Fruit fly (Drosophila melanogaster) whole organism, embryonic: ENCODE results near the gene CG32573.
A peak's percentile ranks its signal among the peaks of the same experiment; 100 is the strongest.

Experiments
- CG10147 ChIP-seq: fragments of 200-800 bp; sonication (Bioruptor generic); optimal IDR thresholded peaks from 2 replicates; lab custom pipeline; 2019; ENCODE audit warnings: missing biosample characterization, mild to moderate bottlenecking, missing genetic modification characterization, moderate library complexity
- CG10321 ChIP-seq: fragments of 200-800 bp; sonication (Bioruptor generic); IDR thresholded peaks from 2 replicates; pipeline ENCODE4 v1.3.6; 2022; ENCODE audit warnings: missing biosample characterization, missing genetic modification characterization
- CG12071 ChIP-seq: fragments of 200-800 bp; sonication (Bioruptor generic); optimal IDR thresholded peaks from 3 replicates; lab custom pipeline; 2018; ENCODE audit warnings: missing biosample characterization, mild to moderate bottlenecking, missing genetic modification characterization
- CG12219 ChIP-seq: fragments of 200-800 bp; sonication (Bioruptor generic); optimal IDR thresholded peaks from 3 replicates; lab custom pipeline; 2018; ENCODE audit warnings: missing biosample characterization, mild to moderate bottlenecking, missing genetic modification characterization
- CG14441 ChIP-seq: fragments of 200-800 bp; sonication (Bioruptor generic); IDR thresholded peaks from 2 replicates; pipeline ENCODE4 v1.3.6; 2022; ENCODE audit warnings: missing biosample characterization, missing genetic modification characterization
- CG14667 ChIP-seq: fragments of 200-800 bp; sonication (Bioruptor generic); IDR thresholded peaks from 2 replicates; pipeline ENCODE4 v1.3.6; 2022; ENCODE audit warnings: missing biosample characterization, missing genetic modification characterization
- CG15514 ChIP-seq: fragments of 200-800 bp; sonication (Bioruptor generic); optimal IDR thresholded peaks from 3 replicates; lab custom pipeline; 2017; ENCODE audit warnings: missing biosample characterization, missing genetic modification characterization, mild to moderate bottlenecking, moderate library complexity, missing genetic modification reagents
- CG17186 ChIP-seq: fragments of 200-800 bp; sonication (Bioruptor generic); optimal IDR thresholded peaks from 3 replicates; lab custom pipeline; 2017; ENCODE audit warnings: missing biosample characterization, missing genetic modification reagents, missing genetic modification characterization
- CG30020 ChIP-seq: fragments of 200-800 bp; optimal IDR thresholded peaks from 2 replicates; lab custom pipeline; 2019; ENCODE audit warnings: missing biosample characterization, mild to moderate bottlenecking, missing genetic modification characterization, moderate library complexity
- CG32532 ChIP-seq: fragments of 200-800 bp; sonication (Bioruptor generic); IDR thresholded peaks from 2 replicates; pipeline ENCODE4 v1.3.6; 2022; ENCODE audit warnings: missing biosample characterization, missing genetic modification characterization
- CG4424 ChIP-seq: fragments of 200-800 bp; sonication (Bioruptor generic); optimal IDR thresholded peaks from 3 replicates; lab custom pipeline; 2016; ENCODE audit warnings: missing biosample characterization, missing genetic modification characterization
- CG4617 ChIP-seq: fragments of 200-800 bp; sonication (Bioruptor generic); optimal IDR thresholded peaks from 3 replicates; lab custom pipeline; 2016; ENCODE audit warnings: missing biosample characterization, missing genetic modification characterization, borderline replicate concordance
- CG6791 ChIP-seq: fragments of 200-800 bp; sonication (Bioruptor generic); IDR thresholded peaks from 3 replicates; pipeline ENCODE4 v1.3.6; 2022; ENCODE audit warnings: missing biosample characterization, missing genetic modification characterization; ENCODE audit not compliant: partially characterized antibody
- CG8290 ChIP-seq, 3 experiments: fragments of 200-800 bp; sonication (Bioruptor generic); optimal IDR thresholded peaks; 2 replicates each; lab custom pipeline; 2016 to 2019; ENCODE audit warnings: missing biosample characterization in 3 of 3, missing genetic modification characterization in 3 of 3, mild to moderate bottlenecking in 2 of 3, moderate library complexity in 1 of 3
- CTCF ChIP-seq: fragments of 200-800 bp; sonication (Bioruptor generic); optimal IDR thresholded peaks from 2 replicates; lab custom pipeline; 2017; ENCODE audit warnings: missing biosample characterization, mild to moderate bottlenecking, missing genetic modification characterization, moderate library complexity
- Dref ChIP-seq: fragments of 200-800 bp; sonication (Bioruptor generic); IDR thresholded peaks from 2 replicates; pipeline ENCODE4 v1.3.6; 2022; ENCODE audit warnings: missing biosample characterization, missing genetic modification characterization
- Drgx ChIP-seq: fragments of 200-800 bp; sonication (Bioruptor generic); IDR thresholded peaks from 2 replicates; pipeline ENCODE4 v1.3.6; 2022; ENCODE audit warnings: missing biosample characterization, missing genetic modification characterization
- Ets65A ChIP-seq: fragments of 200-800 bp; sonication (Bioruptor generic); peaks from one replicate; lab custom pipeline; 2016; ENCODE audit warnings: missing biosample characterization, missing genetic modification characterization
- Myb ChIP-seq: fragments of 200-800 bp; sonication (Bioruptor generic); optimal IDR thresholded peaks from 2 replicates; lab custom pipeline; 2016; ENCODE audit warnings: missing biosample characterization, missing genetic modification characterization
- Rfx ChIP-seq: fragments of 200-800 bp; sonication (Bioruptor generic); IDR thresholded peaks from 2 replicates; pipeline ENCODE4 v1.3.6; 2022; ENCODE audit warnings: missing biosample characterization, missing genetic modification characterization
- YL-1 ChIP-seq: fragments of 200-800 bp; sonication (Bioruptor generic); optimal IDR thresholded peaks from 3 replicates; lab custom pipeline; 2017; ENCODE audit warnings: missing biosample characterization, mild to moderate bottlenecking, missing genetic modification characterization
- dan ChIP-seq: fragments of 200-800 bp; sonication (Bioruptor generic); IDR thresholded peaks from 2 replicates; pipeline ENCODE4 v1.3.6; 2022; ENCODE audit warnings: missing biosample characterization, missing genetic modification characterization
- exex ChIP-seq: fragments of 200-800 bp; sonication (Bioruptor generic); optimal IDR thresholded peaks from 4 replicates; lab custom pipeline; 2018; ENCODE audit warnings: missing biosample characterization, mild to moderate bottlenecking, missing genetic modification characterization, moderate library complexity
- gro ChIP-seq: fragments of 200-800 bp; sonication (Bioruptor generic); optimal IDR thresholded peaks from 2 replicates; lab custom pipeline; 2016; ENCODE audit warnings: missing biosample characterization, missing genetic modification characterization
- her ChIP-seq: fragments of 200-800 bp; sonication (Bioruptor generic); optimal IDR thresholded peaks from 2 replicates; lab custom pipeline; 2016; ENCODE audit warnings: missing biosample characterization, missing genetic modification characterization
- kah ChIP-seq: fragments of 200-800 bp; sonication (Bioruptor generic); optimal IDR thresholded peaks from 2 replicates; lab custom pipeline; 2018; ENCODE audit warnings: missing biosample characterization, mild to moderate bottlenecking, missing genetic modification characterization
- kay ChIP-seq: fragments of 200-800 bp; sonication (Bioruptor generic); optimal IDR thresholded peaks from 2 replicates; lab custom pipeline; 2016; ENCODE audit warnings: missing biosample characterization, missing genetic modification characterization
- ken ChIP-seq: fragments of 200-800 bp; sonication (Bioruptor generic); IDR thresholded peaks from 3 replicates; pipeline ENCODE4 v1.3.6; 2022; ENCODE audit warnings: missing biosample characterization, missing genetic modification characterization
- lbe ChIP-seq: fragments of 200-800 bp; sonication (Bioruptor generic); optimal IDR thresholded peaks from 2 replicates; lab custom pipeline; 2016; ENCODE audit warnings: missing biosample characterization, mild to moderate bottlenecking, missing genetic modification characterization
- lola ChIP-seq, 3 experiments: fragments of >200 bp in 2 of 3; fragments of 200-800 bp in 1 of 3; sonication (Bioruptor generic) in 1 of 3; optimal IDR thresholded peaks; 2 replicates each; lab custom pipeline; 2017 to 2019; ENCODE audit warnings: missing biosample characterization in 3 of 3, missing genetic modification characterization in 3 of 3, mild to moderate bottlenecking in 1 of 3, moderate library complexity in 1 of 3
- mam ChIP-seq: fragments of 200-800 bp; sonication (Bioruptor generic); optimal IDR thresholded peaks from 3 replicates; lab custom pipeline; 2016; ENCODE audit warnings: missing biosample characterization, missing genetic modification characterization
- nau ChIP-seq: fragments of 200-800 bp; sonication (Bioruptor generic); optimal IDR thresholded peaks from 3 replicates; lab custom pipeline; 2017; ENCODE audit warnings: missing biosample characterization, mild to moderate bottlenecking, missing genetic modification characterization, missing genetic modification reagents
- oc ChIP-seq: fragments of 200-800 bp; sonication (Bioruptor generic); optimal IDR thresholded peaks from 2 replicates; lab custom pipeline; 2018; ENCODE audit warnings: missing biosample characterization, mild to moderate bottlenecking, missing genetic modification characterization, moderate library complexity
- prd ChIP-seq, 3 experiments: fragments of >200 bp in 2 of 3; fragments of 200-800 bp in 1 of 3; sonication (Bioruptor generic) in 1 of 3; optimal IDR thresholded peaks in 2 of 3; IDR thresholded peaks in 1 of 3; 2 replicates in 2 of 3; 3 replicates in 1 of 3; pipeline versions ENCODE4 v1.3.6 to Lab custom; 2017 to 2022; ENCODE audit warnings: missing biosample characterization in 1 of 3, missing genetic modification characterization in 1 of 3
- stc ChIP-seq: fragments of 200-800 bp; sonication (Bioruptor generic); IDR thresholded peaks from 2 replicates; pipeline ENCODE4 v1.3.6; 2022; ENCODE audit warnings: missing biosample characterization, missing genetic modification characterization
- stwl ChIP-seq: fragments of 200-800 bp; sonication (Bioruptor generic); optimal IDR thresholded peaks from 3 replicates; lab custom pipeline; 2018; ENCODE audit warnings: missing biosample characterization, mild to moderate bottlenecking, missing genetic modification characterization, moderate library complexity
- unc-4 ChIP-seq: fragments of 200-800 bp; sonication (Bioruptor generic); IDR thresholded peaks from 2 replicates; pipeline ENCODE4 v1.3.6; 2022; ENCODE audit warnings: missing biosample characterization, missing genetic modification characterization; ENCODE audit not compliant: partially characterized antibody
- zen2 ChIP-seq: fragments of 200-800 bp; sonication (Bioruptor generic); IDR thresholded peaks from 3 replicates; pipeline ENCODE4 v1.3.6; 2022; ENCODE audit warnings: missing biosample characterization, missing genetic modification characterization; ENCODE audit not compliant: partially characterized antibody

The CG32573 gene

dm6 chrX:16637106-16637590, 14.0 kb upstream of the CG32573 start, which contains the start of gene Rok (continued):
- TF ChIP-seq nau (no peak), Rfx (peak; percentile 26; the same call in 1 of the 2 replicates), CG12219 (GFP tag; lab: Kevin White, UChicago) (no peak), prd (optimal IDR thresholded peaks at IDR 0.05; lab: Kevin White, UChicago) (no peak), prd (GFP tag; IDR thresholded peaks at IDR 0.05; lab: Robert Waterston, UW) (peak; percentile 3; the same call in 1 of the 3 replicates), oc (no peak), CG17186 (GFP tag; lab: Kevin White, UChicago) (peak; percentile 46), zen2 (peak; percentile 61; the same call in 2 of the 3 replicates), Drgx (GFP tag; lab: Robert Waterston, UW) (no peak), kah (GFP tag; lab: Kevin White, UChicago) (peak; percentile 3), CG10321 (GFP tag; lab: Robert Waterston, UW) (no peak), CG4617 (GFP tag; lab: Kevin White, UChicago) (peak; percentile 38), unc-4 (peak; percentile 74), dan (GFP tag; lab: Robert Waterston, UW) (no peak), CG6791 (GFP tag; lab: Robert Waterston, UW) (peak; percentile 87), CG8290 (GFP tag; optimal IDR thresholded peaks at IDR 0.05; lab: Kevin White, UChicago) (no peak), CG8290 (tag; optimal IDR thresholded peaks at IDR 0.05; lab: Kevin White, UChicago) (peak in 1 of 2 experiments; percentile 38), kay (GFP tag; lab: Kevin White, UChicago) (no peak), CG14441 (peak; percentile 7; the same call in 1 of the 2 replicates), stc (peak; percentile 17; the same call in 1 of the 2 replicates), Myb (GFP tag; lab: Kevin White, UChicago) (peak; percentile 16), lola (GFP tag; optimal IDR thresholded peaks at IDR 0.05; lab: Kevin White, UChicago) (no peak), CG12071 (GFP tag; lab: Kevin White, UChicago) (no peak), CG4424 (GFP tag; lab: Kevin White, UChicago) (no peak), CG15514 (GFP tag; lab: Kevin White, UChicago) (no peak), ken (GFP tag; lab: Robert Waterston, UW) (no peak), YL-1 (peak; percentile 6), gro (GFP tag; lab: Kevin White, UChicago) (no peak), stwl (tag; lab: Kevin White, UChicago) (peak; percentile 27), CG14667 (GFP tag; lab: Robert Waterston, UW) (no peak), CG32532 (GFP tag; lab: Robert Waterston, UW) (no peak), mam (GFP tag; lab: Kevin White, UChicago) (peak; percentile 18), her (GFP tag; lab: Kevin White, UChicago) (no peak), lbe (GFP tag; lab: Kevin White, UChicago) (no peak), exex (tag; lab: Kevin White, UChicago) (no peak), CG30020 (tag; lab: Kevin White, UChicago) (peak; percentile 46), Dref (GFP tag; lab: Robert Waterston, UW) (peak; percentile 85), Ets65A (GFP tag; lab: Kevin White, UChicago) (peak; percentile 49), CG10147 (GFP tag; lab: Kevin White, UChicago) (no peak), CTCF (peak; percentile 93)
- TF ChIP-seq, all 482 proteins: peak for 81
